Worm (Caenorhabditis elegans): ENCODE data around the gene C10B5.3.

ce11 chrV:8601420-8601819 is 13.4 kb upstream of the C10B5.3 start, which contains the start of gene F41E6.8:
- TF ChIP-seq lin-13 (GFP tag; optimal IDR thresholded peaks at IDR 0.05) (no peak), dpl-1 (GFP tag; optimal IDR thresholded peaks at IDR 0.05) (no peak), fkh-10 (GFP tag; optimal IDR thresholded peaks at IDR 0.05) (no peak), unc-62 (GFP tag; optimal IDR thresholded peaks at IDR 0.05 in 1 of 2) (no peak), unc-62 (tag; optimal IDR thresholded peaks at IDR 0.05) (no peak), ztf-7 (tag; optimal IDR thresholded peaks at IDR 0.05) (no peak), fos-1 (tag; optimal IDR thresholded peaks at IDR 0.05) (no peak), lin-29 (GFP tag; IDR thresholded peaks at IDR 0.05) (no peak), set-16 (GFP tag; IDR thresholded peaks at IDR 0.05) (no peak), unc-39 (tag; optimal IDR thresholded peaks at IDR 0.05) (no peak), Y5F2A.4 (GFP tag; optimal IDR thresholded peaks at IDR 0.05) (no peak)

Data from whole organism, L4 larva.